Fruit fly (Drosophila melanogaster) whole organism, pupa: ENCODE results near the gene mub.

Experiments used
- CG10348 ChIP-seq: fragments of 200-800 bp; sonication (Bioruptor generic); IDR thresholded peaks from 2 replicates; pipeline ENCODE4 v1.3.6; 2022; ENCODE audit warnings: missing biosample characterization, missing genetic modification characterization
- CG12605 ChIP-seq: fragments of 200-800 bp; sonication (Bioruptor generic); IDR thresholded peaks from 2 replicates; pipeline ENCODE4 v1.3.6; 2022; ENCODE audit warnings: missing biosample characterization, missing genetic modification characterization
- CG13204 ChIP-seq: fragments of 200-800 bp; sonication (Bioruptor generic); optimal IDR thresholded peaks from 2 replicates; lab custom pipeline; 2018; ENCODE audit warnings: missing biosample characterization, mild to moderate bottlenecking, missing genetic modification characterization, moderate library complexity
- CG14655 ChIP-seq: fragments of 200-800 bp; sonication (Bioruptor generic); optimal IDR thresholded peaks from 3 replicates; lab custom pipeline; 2017; ENCODE audit warnings: mild to moderate bottlenecking, missing biosample characterization, missing genetic modification reagents, missing genetic modification characterization
- CG15710 ChIP-seq: fragments of 200-800 bp; sonication (Bioruptor generic); optimal IDR thresholded peaks from 2 replicates; lab custom pipeline; 2018; ENCODE audit warnings: missing biosample characterization, mild to moderate bottlenecking, missing genetic modification characterization, moderate library complexity
- CG17806 ChIP-seq: fragments of 200-800 bp; sonication (Bioruptor generic); optimal IDR thresholded peaks from 2 replicates; lab custom pipeline; 2018; ENCODE audit warnings: missing biosample characterization, mild to moderate bottlenecking, missing genetic modification characterization, moderate library complexity
- CG32121 ChIP-seq: fragments of 200-800 bp; sonication (Bioruptor generic); IDR thresholded peaks from 2 replicates; pipeline ENCODE4 v1.3.6; 2022; ENCODE audit warnings: missing biosample characterization, missing genetic modification characterization
- CG34367 ChIP-seq: fragments of 200-800 bp; sonication (Bioruptor generic); optimal IDR thresholded peaks from 2 replicates; lab custom pipeline; 2018; ENCODE audit warnings: missing biosample characterization, mild to moderate bottlenecking, missing genetic modification characterization
- CG4496 ChIP-seq: fragments of 200-800 bp; sonication (Bioruptor generic); IDR thresholded peaks from 3 replicates; pipeline ENCODE4 v1.3.6; 2022; ENCODE audit warnings: missing biosample characterization, missing genetic modification characterization
- CG8159 ChIP-seq: fragments of 200-800 bp; sonication (Bioruptor generic); optimal IDR thresholded peaks from 3 replicates; lab custom pipeline; 2018; ENCODE audit warnings: missing biosample characterization, mild to moderate bottlenecking, missing genetic modification characterization, moderate library complexity
- CG8301 ChIP-seq: fragments of 200-800 bp; sonication (Bioruptor generic); optimal IDR thresholded peaks from 2 replicates; lab custom pipeline; 2018; ENCODE audit warnings: missing biosample characterization, mild to moderate bottlenecking, missing genetic modification characterization
- CG9948 ChIP-seq: fragments of 200-800 bp; sonication (Bioruptor generic); optimal IDR thresholded peaks from 2 replicates; lab custom pipeline; 2018; ENCODE audit warnings: missing biosample characterization, mild to moderate bottlenecking, missing genetic modification characterization, moderate library complexity
- D1 ChIP-seq: fragments of 200-800 bp; sonication (Bioruptor generic); optimal IDR thresholded peaks from 2 replicates; lab custom pipeline; 2018; ENCODE audit warnings: missing biosample characterization, mild to moderate bottlenecking, missing genetic modification characterization, moderate library complexity
- EcR ChIP-seq: fragments of 200-800 bp; sonication (Bioruptor generic); optimal IDR thresholded peaks from 3 replicates; lab custom pipeline; 2019; ENCODE audit warnings: missing biosample characterization, missing genetic modification characterization, mild to moderate bottlenecking, moderate library complexity, missing genetic modification reagents
- Ets98B ChIP-seq: fragments of 200-800 bp; sonication (Bioruptor generic); IDR thresholded peaks from 2 replicates; pipeline ENCODE4 v1.3.6; 2022; ENCODE audit warnings: missing biosample characterization, missing genetic modification characterization
- Pif1A ChIP-seq: fragments of 200-800 bp; sonication (Bioruptor generic); optimal IDR thresholded peaks from 3 replicates; lab custom pipeline; 2016; ENCODE audit warnings: missing biosample characterization, missing genetic modification characterization
- Pif1B ChIP-seq: fragments of 200-800 bp; sonication (Bioruptor generic); optimal IDR thresholded peaks from 3 replicates; lab custom pipeline; 2016; ENCODE audit warnings: missing biosample characterization, missing genetic modification characterization
- Snoo ChIP-seq: fragments of 200-800 bp; sonication (Bioruptor generic); optimal IDR thresholded peaks from 3 replicates; lab custom pipeline; 2017; ENCODE audit warnings: missing biosample characterization, mild to moderate bottlenecking, missing genetic modification characterization, inconsistent platforms
- fd96Ca ChIP-seq: fragments of 200-800 bp; sonication (Bioruptor generic); IDR thresholded peaks from 3 replicates; pipeline ENCODE4 v1.3.6; 2022; ENCODE audit warnings: missing biosample characterization, missing genetic modification characterization
- gl ChIP-seq: fragments of 200-800 bp; sonication (Bioruptor generic); optimal IDR thresholded peaks from 2 replicates; lab custom pipeline; 2018; ENCODE audit warnings: missing biosample characterization, mild to moderate bottlenecking, missing genetic modification characterization
- rn ChIP-seq: fragments of 200-800 bp; sonication (Bioruptor generic); IDR thresholded peaks from 2 replicates; pipeline ENCODE4 v1.3.6; 2022; ENCODE audit warnings: missing biosample characterization, missing genetic modification characterization

Gene mub

dm6 chr3L:21882075-21882474, 37.5 kb downstream of the mub start:
- TF ChIP-seq gl (tag; lab: Kevin White, UChicago) (no peak), Pif1B (GFP tag; lab: Kevin White, UChicago) (no peak), D1 (no peak), CG10348 (GFP tag; lab: Robert Waterston, UW) (no peak), EcR (GFP tag; lab: Kevin White, UChicago) (no peak), CG4496 (GFP tag; lab: Robert Waterston, UW) (no peak), CG9948 (tag; lab: Kevin White, UChicago) (no peak), CG32121 (GFP tag; lab: Robert Waterston, UW) (no peak), CG13204 (no peak), rn (no peak), Ets98B (no peak), fd96Ca (GFP tag; lab: Robert Waterston, UW) (no peak), CG15710 (no peak)
- TF ChIP-seq, all 21 proteins: peak for 0

dm6 chr3L:21883011-21883618, 38.5 kb downstream of the mub start:
- peak; percentile 28 for TF ChIP-seq gl (tag; lab: Kevin White, UChicago)
- TF ChIP-seq CG10348 (GFP tag; lab: Robert Waterston, UW) = no peak
- peak; percentile 97 for TF ChIP-seq EcR (GFP tag; lab: Kevin White, UChicago)
- TF ChIP-seq CG13204 = peak; percentile 95

DNA sequence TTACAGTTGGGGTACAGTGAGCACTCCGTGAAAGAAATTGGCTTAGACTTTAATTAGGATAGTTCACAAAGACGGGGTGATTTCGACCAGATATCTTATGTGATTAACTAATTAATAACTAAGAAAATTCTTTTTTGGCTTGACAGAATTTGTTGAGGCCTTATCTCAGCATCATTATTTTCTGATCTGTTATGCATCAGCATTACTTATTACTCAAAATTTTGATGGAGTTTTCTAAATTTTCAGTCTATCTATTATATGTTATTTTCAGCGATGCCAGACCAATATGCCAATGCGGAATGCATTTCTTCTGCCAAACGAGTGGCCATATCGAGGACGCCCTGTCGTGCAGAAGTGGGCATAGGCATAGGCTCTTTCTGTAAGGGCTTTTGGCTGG, 39.0 kb downstream of the mub start:
- TF ChIP-seq CG8301 (tag; lab: Kevin White, UChicago) = peak; percentile 83
- TF ChIP-seq Snoo (tag; lab: Kevin White, UChicago) = peak; percentile 44
- peak; percentile 81 for TF ChIP-seq CG17806 (tag; lab: Kevin White, UChicago)
- TF ChIP-seq CG14655 = peak; percentile 92
- TF ChIP-seq EcR (GFP tag; lab: Kevin White, UChicago) = no peak
- 0 out of 2 replicates have a peak, but pooled peaks have one; percentile 3 for TF ChIP-seq rn
- TF ChIP-seq CG15710 = peak; percentile 86
- no peak for TF ChIP-seq CG13204
- peak; percentile 34; the same call in 1 of the 2 replicates for TF ChIP-seq Ets98B
- peak; percentile 92 for TF ChIP-seq Pif1A (GFP tag; lab: Kevin White, UChicago)
- TF ChIP-seq fd96Ca (GFP tag; lab: Robert Waterston, UW) = peak; percentile 75
- peak; percentile 11; the same call in 1 of the 2 replicates for TF ChIP-seq CG12605 (GFP tag; lab: Robert Waterston, UW)
- TF ChIP-seq Pif1B (GFP tag; lab: Kevin White, UChicago) = peak; percentile 81
- peak; percentile 87 for TF ChIP-seq CG8159 (tag; lab: Kevin White, UChicago)
- no peak for TF ChIP-seq CG10348 (GFP tag; lab: Robert Waterston, UW)
- TF ChIP-seq CG9948 (tag; lab: Kevin White, UChicago) = peak; percentile 86
- peak; percentile 69; the same call in 2 of the 3 replicates for TF ChIP-seq CG4496 (GFP tag; lab: Robert Waterston, UW)
- peak; percentile 67 for TF ChIP-seq D1
- no peak for TF ChIP-seq CG32121 (GFP tag; lab: Robert Waterston, UW)
- no peak for TF ChIP-seq gl (tag; lab: Kevin White, UChicago)
- peak; percentile 76 for TF ChIP-seq CG34367

dm6 chr3L:21884058-21884457, 39.5 kb downstream of the mub start:
- TF ChIP-seq CG8301 (tag; lab: Kevin White, UChicago) (no peak), CG34367 (no peak), CG17806 (tag; lab: Kevin White, UChicago) (no peak), Ets98B (no peak), CG32121 (GFP tag; lab: Robert Waterston, UW) (no peak), CG10348 (GFP tag; lab: Robert Waterston, UW) (no peak), CG9948 (tag; lab: Kevin White, UChicago) (no peak), CG12605 (GFP tag; lab: Robert Waterston, UW) (no peak), D1 (no peak), CG14655 (no peak), rn (no peak), Pif1B (GFP tag; lab: Kevin White, UChicago) (no peak), Snoo (tag; lab: Kevin White, UChicago) (no peak)

dm6 chr3L:21886883-21887559, 42.4 kb downstream of the mub start:
- 0 out of 3 replicates have a peak, but pooled peaks have one; percentile 36 for TF ChIP-seq CG4496 (GFP tag; lab: Robert Waterston, UW)
- TF ChIP-seq EcR (GFP tag; lab: Kevin White, UChicago) = no peak

DNA sequence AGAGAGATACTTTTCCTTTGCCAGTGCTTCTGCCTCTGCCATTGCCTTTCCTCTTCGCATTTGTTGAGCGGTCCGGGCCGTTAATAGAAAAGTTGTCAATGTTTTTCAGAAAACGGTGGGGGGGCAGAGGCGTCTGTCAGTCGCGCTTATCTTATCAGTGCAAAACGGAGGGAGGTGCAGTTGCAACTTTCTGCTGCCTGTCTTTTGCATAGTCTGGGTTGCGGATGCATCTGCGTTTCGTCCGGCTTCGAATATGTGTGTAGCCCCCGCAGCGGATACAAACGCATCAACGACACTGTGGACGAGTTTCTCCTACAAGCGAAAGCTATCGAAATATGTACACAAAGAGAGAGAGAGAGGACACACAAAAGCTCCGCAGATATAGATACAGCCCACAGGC, 45.0 kb downstream of the mub start:
- TF ChIP-seq Pif1A (GFP tag; lab: Kevin White, UChicago) (no peak), Ets98B (peak; percentile 25), CG17806 (tag; lab: Kevin White, UChicago) (no peak), fd96Ca (GFP tag; lab: Robert Waterston, UW) (no peak), CG13204 (peak; percentile 58), Pif1B (GFP tag; lab: Kevin White, UChicago) (peak; percentile 6), CG14655 (peak; percentile 19), CG32121 (GFP tag; lab: Robert Waterston, UW) (0 out of 2 replicates have a peak, but pooled peaks have one; percentile 57), CG8159 (tag; lab: Kevin White, UChicago) (no peak), CG15710 (no peak), EcR (GFP tag; lab: Kevin White, UChicago) (peak; percentile 49), CG12605 (GFP tag; lab: Robert Waterston, UW) (no peak), CG9948 (tag; lab: Kevin White, UChicago) (no peak), D1 (no peak)
